Worm (Caenorhabditis elegans): ENCODE measurements around the gene droe-8.

ce11 chrV:8739136-8739535, 12.8 kb downstream of the droe-8 start, which contains the start of gene ZC196.2:
- TF ChIP-seq ama-1 (optimal IDR thresholded peaks at IDR 0.05) (no peak), lin-39 (tag; optimal IDR thresholded peaks at IDR 0.05) (no peak), egl-13 (tag; optimal IDR thresholded peaks at IDR 0.05) (no peak), aly-2 (tag; optimal IDR thresholded peaks at IDR 0.05) (no peak), ztf-11 (tag; optimal IDR thresholded peaks at IDR 0.05) (no peak), lin-13 (GFP tag; optimal IDR thresholded peaks at IDR 0.05) (no peak), ceh-88 (GFP tag; IDR thresholded peaks at IDR 0.05) (no peak), nhr-11 (tag; optimal IDR thresholded peaks at IDR 0.05) (no peak), lir-3 (tag; optimal IDR thresholded peaks at IDR 0.05; ENCODE audit: poor library complexity) (no peak), sptf-1 (tag; optimal IDR thresholded peaks at IDR 0.05) (no peak), nhr-237 (tag; optimal IDR thresholded peaks at IDR 0.05) (no peak), jun-1 (tag; optimal IDR thresholded peaks at IDR 0.05) (no peak), egl-27 (tag; optimal IDR thresholded peaks at IDR 0.05) (no peak)

All from whole organism, L1 larva.